Fruit fly (Drosophila melanogaster) ovary, adult (tissue): ENCODE results near the gene Qsox4.

Experiments used
- CG17801 ChIP-seq: fragments of 200-800 bp; optimal IDR thresholded peaks from 2 replicates; lab custom pipeline; 2019; ENCODE audit warnings: missing biosample characterization, mild to moderate bottlenecking, missing genetic modification characterization, moderate library complexity; ENCODE audit not compliant: partially characterized antibody

The Qsox4 gene

DNA sequence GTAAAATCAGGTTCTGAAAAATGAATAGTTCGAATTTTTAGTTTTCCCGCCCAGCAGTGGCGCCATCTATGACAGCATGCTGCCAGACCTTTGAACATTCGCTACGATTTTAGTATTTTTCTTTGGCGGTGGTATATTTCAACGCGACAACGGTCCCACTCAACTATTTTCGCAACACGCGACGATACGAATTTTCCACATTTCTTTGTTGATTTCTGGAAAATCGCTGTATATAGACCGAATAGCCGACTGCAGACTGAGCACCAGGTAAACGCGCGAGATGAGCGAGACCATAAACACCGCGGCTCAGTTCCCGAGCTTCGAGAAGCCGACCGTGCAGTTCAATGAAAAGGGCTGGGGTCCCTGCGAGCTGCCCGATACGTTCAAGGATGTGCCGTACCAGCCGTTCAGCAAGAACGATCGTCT is 22.6 kb upstream of the Qsox4 start, which contains the start of gene eIF3d1:
eIF3d1 (plus strand) TSS at position 129 of the 426 bp plus-strand sequence.
- peak; percentile 0 for TF ChIP-seq CG17801 (GFP tag; lab: Kevin White, UChicago)

DNA sequence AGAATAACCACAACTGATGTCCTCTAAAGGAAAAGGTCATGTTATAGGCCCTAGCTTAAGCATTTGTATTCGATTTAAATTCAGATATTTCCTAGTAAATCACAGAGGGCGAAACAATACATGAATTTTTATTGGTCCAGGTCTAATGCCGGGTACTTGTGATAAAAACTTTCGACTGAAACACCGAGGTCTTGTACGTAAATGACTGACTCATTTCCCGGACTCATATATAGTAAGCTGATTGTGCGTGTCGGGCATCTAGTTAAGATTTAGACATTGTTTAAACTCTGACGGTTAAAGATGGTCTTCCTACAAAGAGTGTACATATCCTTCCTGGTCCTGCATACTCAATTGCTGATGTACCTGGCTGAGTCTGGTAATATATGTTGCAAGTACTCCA is 20.4 kb upstream of the Qsox4 start, which contains the start of gene CG16710:
CG16710 (plus strand) TSS at position 301 of the 400 bp plus-strand sequence.
- TF ChIP-seq CG17801 (GFP tag; lab: Kevin White, UChicago) = no peak

DNA sequence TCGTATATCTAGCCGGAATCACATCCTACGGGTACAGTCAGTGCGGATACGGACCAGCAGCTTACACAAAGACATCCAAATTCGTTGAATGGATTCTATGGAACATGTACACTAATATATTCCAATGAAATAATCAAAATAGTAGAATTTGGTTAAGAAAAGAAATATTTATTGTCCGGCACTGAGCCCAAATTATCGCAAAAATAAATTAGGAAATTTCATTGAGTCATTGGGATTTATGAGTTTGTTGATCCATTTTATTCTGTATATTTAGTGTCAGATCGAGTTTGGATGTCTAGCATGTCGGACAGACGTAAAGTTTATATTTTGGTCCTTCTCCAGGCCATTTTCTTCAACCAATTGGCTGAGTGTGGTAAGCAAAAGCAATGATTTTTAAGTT is 18.8 kb upstream of the Qsox4 start, which contains the start of gene CG18754:
CG18754 (plus strand) TSS at position 301 of the 400 bp plus-strand sequence.
- no peak for TF ChIP-seq CG17801 (GFP tag; lab: Kevin White, UChicago)

DNA sequence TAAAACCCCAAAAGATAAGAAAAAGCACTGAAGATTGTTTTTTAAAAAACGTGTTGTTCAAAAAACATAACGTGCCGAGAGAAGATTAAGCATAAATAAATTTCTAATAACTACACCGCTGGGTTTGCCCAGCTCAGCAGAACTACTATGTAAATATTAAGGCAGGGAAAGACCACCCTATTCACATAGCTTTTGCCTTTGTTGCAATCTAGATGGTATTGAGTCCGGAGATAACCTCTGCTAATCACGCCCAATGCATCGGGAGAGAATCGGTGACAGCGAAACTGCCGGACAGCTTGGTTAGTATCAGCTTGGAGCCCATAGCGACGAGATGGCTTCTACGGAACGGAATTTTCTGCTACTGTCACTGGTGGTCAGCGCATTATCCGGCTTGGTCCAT is 16.6 kb upstream of the Qsox4 start, which contains the start of gene SPE:
SPE (plus strand) TSS at position 301 of the 400 bp plus-strand sequence.
- no peak for TF ChIP-seq CG17801 (GFP tag; lab: Kevin White, UChicago)

DNA sequence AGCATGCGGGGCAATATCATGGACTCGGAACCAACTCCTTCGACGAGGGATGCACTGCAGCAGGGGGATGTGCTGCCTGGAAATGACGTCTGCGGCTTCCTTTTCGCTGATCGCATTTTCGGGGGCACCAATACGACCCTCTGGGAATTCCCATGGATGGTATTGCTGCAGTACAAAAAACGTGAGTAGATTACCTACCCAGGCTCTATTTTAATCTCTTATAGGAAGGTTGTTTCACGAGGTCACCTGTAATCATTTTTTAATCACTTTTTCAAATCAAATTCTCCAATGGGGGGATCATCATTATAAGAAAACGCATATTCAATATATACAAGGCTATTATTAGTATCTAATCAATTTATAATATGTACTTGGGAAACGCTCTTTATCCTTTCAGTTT is 15.6 kb upstream of the Qsox4 start:
- no peak for TF ChIP-seq CG17801 (GFP tag; lab: Kevin White, UChicago)

DNA sequence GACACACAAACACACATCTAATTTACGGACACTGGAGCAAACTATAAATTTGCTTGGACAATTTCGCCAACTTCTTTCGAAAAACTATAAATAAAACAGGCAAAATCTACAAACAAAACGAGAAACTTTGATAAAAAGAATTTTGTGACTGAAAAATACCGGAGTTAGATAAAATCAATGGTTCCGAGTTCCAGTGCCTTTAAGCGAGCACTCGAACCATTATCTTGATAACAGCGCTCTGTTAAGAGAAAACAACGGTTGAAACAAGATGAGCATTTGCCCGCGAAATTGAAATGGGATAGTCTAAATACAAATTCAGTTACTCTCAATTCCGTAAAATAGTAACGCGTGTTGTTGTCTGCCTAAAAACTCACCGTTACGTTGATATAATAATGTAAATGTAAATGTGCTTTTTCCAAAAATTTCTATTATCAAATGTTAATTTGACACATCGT is 8.0 kb upstream of the Qsox4 start, which contains the start of gene CG10254:
CG10254 (minus strand) TSS at position 405 of the 455 bp plus-strand sequence.
- no peak for TF ChIP-seq CG17801 (GFP tag; lab: Kevin White, UChicago)

DNA sequence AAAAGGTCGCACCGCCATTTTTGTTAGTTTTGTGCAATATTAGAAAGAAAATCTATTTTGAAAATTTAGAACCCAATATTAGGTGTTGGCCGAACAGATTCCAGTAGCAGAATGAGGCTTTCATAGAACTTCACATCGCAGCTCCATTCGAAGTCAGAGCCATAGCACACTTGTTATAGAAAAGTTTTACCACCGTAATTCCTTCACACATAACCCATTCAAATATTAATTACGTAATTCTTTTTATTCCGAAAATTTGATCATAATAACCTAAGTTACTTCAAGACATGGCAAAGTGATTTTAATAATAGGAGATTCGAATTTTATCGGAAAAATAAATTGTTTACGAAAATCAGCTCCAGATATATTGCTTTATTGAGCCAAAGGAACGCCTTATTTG is 6.4 kb upstream of the Qsox4 start, which contains the start of gene CG10252:
CG10252 (minus strand) TSS at position 101 of the 400 bp plus-strand sequence.
- no peak for TF ChIP-seq CG17801 (GFP tag; lab: Kevin White, UChicago)

DNA sequence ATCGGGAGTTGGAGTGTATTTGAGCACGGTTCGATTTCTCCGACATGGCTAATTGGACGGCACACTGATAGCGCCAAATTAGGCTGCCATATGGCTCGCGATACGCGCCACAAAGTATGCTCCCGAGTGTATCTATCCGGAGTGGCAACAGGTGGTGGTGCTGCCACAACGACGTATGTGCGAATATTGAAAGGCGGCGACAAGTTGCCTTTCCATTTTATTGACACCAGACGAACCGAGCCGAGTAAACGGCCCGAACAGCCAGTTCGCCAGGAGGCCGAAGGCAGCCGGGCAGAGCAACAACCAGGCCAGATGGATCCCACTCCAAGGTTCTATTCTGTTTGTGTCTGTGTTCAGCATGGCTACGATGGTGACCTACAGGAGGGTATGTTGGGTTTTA is 3.7 kb upstream of the Qsox4 start, which contains the start of gene prt:
prt (minus strand) TSS at position 193 of the 400 bp plus-strand sequence.
- TF ChIP-seq CG17801 (GFP tag; lab: Kevin White, UChicago) = no peak

DNA sequence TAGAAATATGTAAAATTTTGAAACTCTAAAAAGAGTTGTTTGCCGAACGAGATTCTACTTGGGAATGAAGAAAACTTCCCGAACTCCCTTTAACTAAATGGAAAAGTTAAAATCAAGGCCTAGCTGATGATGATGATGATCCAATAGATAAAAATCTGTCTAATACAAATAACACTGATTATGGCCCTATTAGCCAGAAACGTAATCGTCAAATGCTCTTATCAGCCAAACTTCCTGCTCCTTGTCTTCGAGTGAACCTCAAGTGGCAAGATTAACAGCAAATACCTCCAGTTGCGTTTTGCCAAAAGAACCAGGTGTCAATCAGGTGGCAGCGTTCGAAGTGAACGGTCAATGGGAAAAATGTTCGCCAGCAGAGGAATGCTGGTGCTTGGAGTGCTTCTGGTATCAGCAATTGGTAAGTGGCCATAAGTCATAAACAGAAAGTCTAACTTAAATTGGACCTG is 2.2 kb upstream of the Qsox4 start, which contains the start of the genes CG31468 and Gba1a:
CG31468 (minus strand) TSS at position 51 of the 464 bp plus-strand sequence.
Gba1a (plus strand) TSS at position 318 of the 464 bp plus-strand sequence.
- no peak for TF ChIP-seq CG17801 (GFP tag; lab: Kevin White, UChicago)

DNA sequence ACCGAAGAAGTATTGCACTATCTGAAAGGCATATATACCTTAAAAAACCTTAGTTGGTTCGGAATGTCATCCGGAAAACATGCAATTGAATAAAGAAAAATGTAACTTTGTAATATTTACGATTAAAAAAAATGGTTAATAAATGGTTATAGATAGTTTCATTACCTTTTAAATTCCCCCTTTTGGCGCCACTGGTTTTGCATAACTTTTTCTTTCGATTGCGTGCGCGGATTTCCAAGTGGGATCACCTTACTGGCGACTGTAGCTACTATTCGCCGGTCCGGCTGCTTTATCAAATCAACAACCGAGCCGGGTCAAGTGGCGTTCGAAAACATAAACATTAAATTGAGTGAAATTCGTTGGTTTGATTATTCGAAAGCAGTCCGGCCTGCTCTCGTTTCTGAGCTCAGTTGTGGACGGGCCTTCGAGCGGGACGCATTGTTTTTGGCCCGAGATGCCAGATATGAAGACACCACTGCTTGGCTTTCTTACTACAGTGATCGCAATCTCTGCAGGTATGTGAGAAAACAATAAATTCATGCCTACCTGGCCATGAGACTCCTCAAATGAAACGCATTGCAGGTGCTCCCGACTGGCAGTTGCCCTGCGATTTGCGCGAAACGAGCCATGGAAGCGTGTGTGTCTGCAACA is 1.9 kb downstream of the Qsox4 start, which contains the start of gene Gba1b:
Gba1b (plus strand) TSS at position 422 of the 651 bp plus-strand sequence.
- TF ChIP-seq CG17801 (GFP tag; lab: Kevin White, UChicago) = no peak

DNA sequence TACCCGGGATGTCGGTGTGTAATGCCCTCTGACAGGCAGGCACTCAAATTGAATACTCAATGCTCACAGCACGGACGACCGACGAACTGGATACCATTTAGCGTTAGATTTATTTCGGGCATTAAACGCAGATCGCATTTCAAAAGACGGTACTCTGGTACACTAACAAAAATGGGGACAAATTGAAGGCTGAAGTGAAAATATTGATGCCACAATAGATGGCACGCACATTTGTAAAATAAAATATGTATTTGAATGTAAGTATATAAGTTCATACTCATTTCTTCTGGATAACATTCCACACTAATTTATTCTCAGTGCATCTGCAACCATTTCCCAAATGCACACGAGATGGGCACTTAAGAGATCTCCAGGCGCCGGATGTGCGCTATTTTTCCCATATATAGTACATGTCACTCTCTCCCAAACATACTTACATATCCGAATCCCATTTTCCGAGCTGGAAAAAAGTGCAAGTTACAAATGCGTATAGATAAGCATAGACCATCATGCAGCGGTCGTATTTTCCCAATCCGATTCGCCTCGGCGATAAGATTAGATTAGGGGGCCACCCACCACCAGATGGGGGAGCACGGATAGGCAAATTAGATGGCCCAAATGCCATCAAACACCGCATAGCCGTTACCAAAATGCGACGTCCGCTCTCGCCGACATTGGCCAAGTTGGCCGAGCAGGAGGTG is 7.1 kb downstream of the Qsox4 start, which contains the start of gene CG10301:
CG10301 (plus strand) TSS at position 651 of the 701 bp plus-strand sequence.
- no peak for TF ChIP-seq CG17801 (GFP tag; lab: Kevin White, UChicago)

DNA sequence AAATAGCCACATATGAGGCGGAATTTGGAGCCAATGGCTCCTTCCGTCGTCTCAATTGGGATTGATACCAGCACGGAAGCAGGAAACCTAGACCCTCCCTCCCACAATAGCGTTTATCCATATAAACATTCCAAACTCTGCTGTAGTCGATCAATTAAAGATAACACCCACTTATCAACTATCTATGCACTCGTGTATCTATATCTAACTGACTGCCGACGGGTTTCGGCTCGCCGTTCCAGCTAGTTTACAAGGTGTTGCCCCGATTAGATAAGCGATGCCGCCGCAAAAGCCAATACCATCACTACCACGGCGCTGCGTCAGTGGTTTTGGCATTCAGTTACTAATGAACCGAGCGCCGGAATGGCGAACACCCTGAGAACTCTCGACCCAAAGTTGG is 8.6 kb downstream of the Qsox4 start, which contains the start of gene CG10300:
CG10300 (plus strand) TSS at position 333 of the 400 bp plus-strand sequence.
- no peak for TF ChIP-seq CG17801 (GFP tag; lab: Kevin White, UChicago)

DNA sequence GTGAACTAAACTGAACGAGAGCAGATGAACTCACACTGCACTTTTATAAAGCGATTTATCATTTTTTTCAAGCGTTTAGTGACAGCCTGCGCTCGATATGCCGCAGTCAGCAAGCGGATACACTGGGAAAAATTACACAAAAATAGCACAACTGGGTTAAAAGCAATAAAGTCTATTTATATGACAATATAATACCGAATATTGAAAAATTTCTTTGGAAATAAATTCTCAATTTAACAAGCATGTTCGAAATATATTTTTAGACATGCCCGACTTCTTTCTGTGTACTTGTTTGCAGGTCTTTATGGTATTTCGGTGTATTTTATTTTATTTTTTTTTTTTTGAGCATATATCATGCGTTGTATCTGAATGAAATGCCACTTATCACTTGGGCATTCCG is 11.3 kb downstream of the Qsox4 start:
- no peak for TF ChIP-seq CG17801 (GFP tag; lab: Kevin White, UChicago)

DNA sequence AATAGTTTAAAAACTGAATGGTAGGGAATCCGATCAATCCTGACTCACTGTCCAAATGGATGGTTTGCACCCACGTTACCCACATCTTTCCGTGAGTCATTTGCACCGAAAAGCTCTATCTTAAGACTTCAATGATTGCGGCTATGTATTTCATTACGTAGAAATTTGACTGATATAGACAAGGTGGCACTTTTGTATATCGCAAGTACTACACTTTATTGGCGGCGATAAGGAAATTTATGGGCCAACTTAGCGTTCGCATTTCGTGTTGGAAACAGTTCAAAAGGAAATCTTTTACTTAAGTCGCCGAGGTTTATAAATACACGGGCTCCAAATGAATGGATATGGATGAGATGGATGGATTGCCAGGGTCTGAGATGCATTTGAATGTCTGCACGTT is 12.3 kb downstream of the Qsox4 start:
- no peak for TF ChIP-seq CG17801 (GFP tag; lab: Kevin White, UChicago)
